Worm (Caenorhabditis elegans): ENCODE measurements around the gene sru-3.

Gene sru-3

DNA sequence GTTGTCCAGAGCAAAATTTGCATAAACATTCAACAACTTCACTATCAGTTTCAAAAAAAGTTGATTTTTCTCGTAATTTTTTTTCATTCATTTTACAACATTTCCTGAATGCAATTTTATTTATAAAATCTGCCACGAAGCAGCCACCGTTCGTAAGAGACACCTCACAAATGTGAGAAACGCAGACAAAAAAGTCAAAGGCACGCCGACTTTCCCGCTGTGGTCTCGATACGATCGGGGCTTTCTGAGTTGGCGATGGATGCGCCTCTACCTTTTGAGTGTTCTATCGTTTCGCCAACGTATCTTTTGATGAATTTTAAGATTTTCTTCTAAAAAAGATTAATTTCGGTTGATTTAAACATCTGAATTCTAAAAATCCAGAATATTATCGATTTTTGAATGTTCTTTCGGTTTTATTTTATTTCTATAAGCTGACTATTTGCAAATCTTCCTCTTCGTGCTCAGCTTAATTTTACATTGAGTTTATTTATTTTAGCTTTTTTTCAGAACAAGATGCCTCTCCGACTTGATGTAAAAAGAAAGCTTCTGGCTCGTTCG is 37.1 kb upstream of the sru-3 start, which contains the start of gene copb-2 (continued):
- TF ChIP-seq bed-2 (GFP tag; IDR thresholded peaks at IDR 0.05) (no peak), lin-40 (tag; optimal IDR thresholded peaks at IDR 0.05) (no peak), him-1 (tag; optimal IDR thresholded peaks at IDR 0.05) (no peak), F55B11.4 (tag; optimal IDR thresholded peaks at IDR 0.05; ENCODE audit: borderline replicate concordance, insufficient read depth) (no peak), ekl-4 (GFP tag; IDR thresholded peaks at IDR 0.05) (0 out of 2 replicates have a peak, but pooled peaks have one; percentile 10), atf-7 (tag; optimal IDR thresholded peaks at IDR 0.05) (no peak), F37B4.10 (GFP tag; IDR thresholded peaks at IDR 0.05) (no peak), lin-26 (GFP tag; IDR thresholded peaks at IDR 0.05) (no peak), lag-1 (GFP tag; IDR thresholded peaks at IDR 0.05) (no peak), F49E8.2 (tag; optimal IDR thresholded peaks at IDR 0.05; ENCODE audit: insufficient read depth) (no peak), mes-4 (tag; optimal IDR thresholded peaks at IDR 0.05) (no peak), rpc-1 (optimal IDR thresholded peaks at IDR 0.05) (no peak), rpc-1 (tag; optimal IDR thresholded peaks at IDR 0.05) (no peak), repo-1 (tag; optimal IDR thresholded peaks at IDR 0.05) (no peak), ets-4 (GFP tag; optimal IDR thresholded peaks at IDR 0.05) (no peak), nhr-120 (GFP tag; IDR thresholded peaks at IDR 0.05) (no peak), F57C9.4 (tag; optimal IDR thresholded peaks at IDR 0.05) (no peak), lin-35 (GFP tag; optimal IDR thresholded peaks at IDR 0.05) (peak in 1 of 3 experiments; percentile 52), ceh-91 (GFP tag; IDR thresholded peaks at IDR 0.05) (no peak), nfyb-1 (GFP tag; IDR thresholded peaks at IDR 0.05) (no peak), B0035.1 (tag; optimal IDR thresholded peaks at IDR 0.05) (no peak), unc-62 (GFP tag; optimal IDR thresholded peaks at IDR 0.05) (no peak), chd-7 (tag; optimal IDR thresholded peaks at IDR 0.05) (no peak), egl-18 (GFP tag; IDR thresholded peaks at IDR 0.05) (no peak), lin-54 (GFP tag; optimal IDR thresholded peaks at IDR 0.05) (no peak), egl-44 (GFP tag; IDR thresholded peaks at IDR 0.05) (no peak), sptf-2 (GFP tag; optimal IDR thresholded peaks at IDR 0.05) (no peak), hlh-26 (GFP tag; conservative IDR thresholded peaks at IDR 0.05) (no peak), F33H1.4 (GFP tag; IDR thresholded peaks at IDR 0.05) (peak; percentile 88), F39B2.1 (GFP tag; IDR thresholded peaks at IDR 0.05) (no peak), snpc-1.3 (tag; optimal IDR thresholded peaks at IDR 0.05; ENCODE audit: insufficient read depth) (no peak), aptf-3 (GFP tag; IDR thresholded peaks at IDR 0.05) (no peak), nfya-1 (tag; optimal IDR thresholded peaks at IDR 0.05; ENCODE audit: borderline replicate concordance, insufficient read depth) (no peak), dpff-1 (tag; optimal IDR thresholded peaks at IDR 0.05) (no peak)

DNA sequence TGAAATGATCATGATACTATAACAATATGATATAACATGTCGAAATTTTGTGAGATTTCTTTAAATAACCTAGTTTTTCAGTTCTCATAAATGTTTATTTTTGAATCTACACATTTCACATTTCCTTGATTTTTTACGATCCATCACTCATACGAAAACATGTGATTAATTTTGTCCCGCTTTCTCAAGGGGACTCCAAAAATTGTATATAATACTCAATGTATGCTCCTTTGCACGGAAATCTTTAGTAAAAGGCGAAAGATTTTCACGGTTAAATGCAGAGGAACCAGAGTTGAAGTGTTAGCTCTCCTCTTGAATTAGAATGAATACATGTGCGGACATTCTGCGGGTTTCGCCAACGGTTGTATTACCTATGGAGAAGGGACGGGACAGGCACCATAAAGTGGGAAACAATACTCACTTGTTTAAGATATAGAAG is 32.0 kb upstream of the sru-3 start:
- TF ChIP-seq dpl-1 (GFP tag; optimal IDR thresholded peaks at IDR 0.05) (no peak), gei-17 (GFP tag; optimal IDR thresholded peaks at IDR 0.05) (no peak), snpc-4 (GFP tag; optimal IDR thresholded peaks at IDR 0.05) (peak; percentile 91), snpc-4 (tag; optimal IDR thresholded peaks at IDR 0.05) (peak; percentile 89 to 96 (median 93)), F10E7.11 (tag; optimal IDR thresholded peaks at IDR 0.05) (no peak), snpc-3.4 (tag; optimal IDR thresholded peaks at IDR 0.05) (peak; percentile 88), him-1 (tag; optimal IDR thresholded peaks at IDR 0.05) (peak; percentile 84), sea-2 (GFP tag; IDR thresholded peaks at IDR 0.05) (no peak), ekl-4 (GFP tag; IDR thresholded peaks at IDR 0.05) (0 out of 2 replicates have a peak, but pooled peaks have one; percentile 41), hsf-1 (GFP tag; IDR thresholded peaks at IDR 0.05) (peak; percentile 29; the same call in 1 of the 2 replicates), rcor-1 (GFP tag; IDR thresholded peaks at IDR 0.05) (peak; percentile 41; the same call in 1 of the 2 replicates), rpc-1 (optimal IDR thresholded peaks at IDR 0.05) (no peak), rpc-1 (tag; optimal IDR thresholded peaks at IDR 0.05) (peak; percentile 9), C17E4.6 (GFP tag; IDR thresholded peaks at IDR 0.05) (no peak), F49E8.2 (tag; optimal IDR thresholded peaks at IDR 0.05; ENCODE audit: insufficient read depth) (peak; percentile 88), B0019.2 (GFP tag; conservative IDR thresholded peaks at IDR 0.05) (0 out of 2 replicates have a peak, but pooled peaks have one; percentile 16), lsy-27 (tag; optimal IDR thresholded peaks at IDR 0.05; ENCODE audit: borderline replicate concordance, insufficient read depth) (no peak), Y53G8AR.9 (GFP tag; conservative IDR thresholded peaks at IDR 0.05) (no peak; the same call in 1 of the 2 replicates), attf-6 (GFP tag; IDR thresholded peaks at IDR 0.05) (peak; percentile 90; the same call in 1 of the 2 replicates)

Measured in whole organism, young adult.